Worm (Caenorhabditis elegans): ENCODE data around the gene pqn-82.

pqn-82 gene

DNA sequence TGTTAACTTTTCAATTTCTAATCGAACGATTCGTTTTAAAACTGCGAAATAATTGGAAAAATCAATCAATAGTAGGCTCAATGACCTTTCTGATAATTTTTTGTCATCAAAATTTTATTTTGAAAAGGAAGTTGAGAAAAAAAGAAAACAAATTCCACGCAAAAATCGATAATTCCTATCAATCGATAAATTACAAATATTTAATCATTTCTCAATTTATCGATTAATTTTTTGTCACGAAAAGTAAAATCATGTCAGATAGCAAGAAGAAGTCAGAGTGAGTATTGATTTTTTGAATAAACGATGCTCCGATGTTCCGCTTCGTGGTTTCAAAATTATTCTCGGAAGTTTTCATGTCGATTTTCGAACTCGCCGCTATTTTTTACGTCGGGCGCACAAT, 45.0 kb downstream of the pqn-82 start, which contains the start of the genes B0524.5 and B0524.2:
B0524.5 (minus strand) TSS at position 40 of the 400 bp plus-strand sequence.
B0524.2 (plus strand) TSS at position 207 of the 400 bp plus-strand sequence.
- TF ChIP-seq tab-1 (GFP tag; IDR thresholded peaks at IDR 0.05) (no peak), T22C8.4 (GFP tag; IDR thresholded peaks at IDR 0.05) (peak; percentile 62)
